Worm (Caenorhabditis elegans) whole organism, L1 larva: ENCODE data around the gene col-84.

Experiments
- C16A3.4 ChIP-seq: fragments of 150-350 bp; optimal IDR thresholded peaks from 2 replicates; lab custom pipeline; 2014; ENCODE audit warnings: missing biosample characterization, missing genetic modification characterization
- Y116A8C.19 ChIP-seq: sonication (generic microtip); optimal IDR thresholded peaks from 2 replicates; lab custom pipeline; 2016; ENCODE audit warnings: missing compliant biosample characterization, missing genetic modification characterization, borderline replicate concordance
- alr-1 ChIP-seq: fragments of 200-800 bp; sonication (Bioruptor generic); optimal IDR thresholded peaks from 2 replicates; lab custom pipeline; 2018; ENCODE audit warnings: borderline replicate concordance, mild to moderate bottlenecking, missing genetic modification characterization, missing compliant biosample characterization
- ama-1 ChIP-seq: fragments of 150-350 bp; optimal IDR thresholded peaks from 2 replicates; lab custom pipeline; 2014
- blmp-1 ChIP-seq: fragments of 150-350 bp; optimal IDR thresholded peaks from 2 replicates; lab custom pipeline; 2014; ENCODE audit warnings: missing biosample characterization, missing genetic modification characterization
- ces-1 ChIP-seq: fragments of 150-350 bp; optimal IDR thresholded peaks from 2 replicates; lab custom pipeline; 2014; ENCODE audit warnings: missing biosample characterization, missing genetic modification reagents, missing genetic modification characterization
- dsc-1 ChIP-seq: sonication (generic microtip); optimal IDR thresholded peaks from 2 replicates; lab custom pipeline; 2016; ENCODE audit warnings: mild to moderate bottlenecking, missing genetic modification characterization, missing compliant biosample characterization
- efl-1 ChIP-seq, 4 experiments: fragments of 150-350 bp; optimal IDR thresholded peaks in 3 of 4; peaks in 1 of 4; 1 replicate in 1 of 4; 2 replicates in 3 of 4; lab custom pipeline; 2014; ENCODE audit warnings: missing biosample characterization in 2 of 4, missing genetic modification characterization in 2 of 4, missing genetic modification reagents in 2 of 4
- egl-13 ChIP-seq: sonication (generic microtip); optimal IDR thresholded peaks from 2 replicates; lab custom pipeline; 2016; ENCODE audit warnings: missing genotype, missing genetic modification reagents, missing genetic modification characterization, missing compliant biosample characterization
- elt-2 ChIP-seq: sonication (generic microtip); optimal IDR thresholded peaks from 2 replicates; lab custom pipeline; 2016; ENCODE audit warnings: missing genetic modification characterization, mild to moderate bottlenecking, inconsistent platforms, missing compliant biosample characterization, missing genetic modification reagents
- elt-3 ChIP-seq, 6 experiments: fragments of 150-350 bp in 1 of 6; sonication (generic microtip); optimal IDR thresholded peaks; 2 replicates each; lab custom pipeline; 2017 to 2018; ENCODE audit warnings: missing biosample characterization in 6 of 6, missing genetic modification characterization in 6 of 6, inconsistent platforms in 1 of 6
- fkh-4 ChIP-seq: sonication (generic microtip); optimal IDR thresholded peaks from 2 replicates; lab custom pipeline; 2016; ENCODE audit warnings: missing compliant biosample characterization, missing genetic modification characterization, borderline replicate concordance
- fkh-8 ChIP-seq: sonication (generic microtip); optimal IDR thresholded peaks from 2 replicates; lab custom pipeline; 2016; ENCODE audit warnings: mild to moderate bottlenecking, missing genetic modification characterization, missing compliant biosample characterization
- fos-1 ChIP-seq: fragments of 150-350 bp; optimal IDR thresholded peaks from 2 replicates; lab custom pipeline; 2014; ENCODE audit warnings: missing biosample characterization, missing genetic modification characterization
- grh-1 ChIP-seq: fragments of 200-800 bp; sonication (Bioruptor generic); IDR thresholded peaks from 2 replicates; pipeline ENCODE4 v1.3.6; 2022; ENCODE audit warnings: missing genetic modification reagents, missing genetic modification characterization, missing compliant biosample characterization
- hpl-2 ChIP-seq: fragments of 150-350 bp; optimal IDR thresholded peaks from 2 replicates; lab custom pipeline; 2014; ENCODE audit warnings: missing biosample characterization, missing genetic modification reagents, missing genetic modification characterization
- isw-1 ChIP-seq: fragments of 200-800 bp; sonication (Bioruptor generic); IDR thresholded peaks from 2 replicates; pipeline ENCODE4 v1.3.6; 2022; ENCODE audit warnings: missing genetic modification characterization, missing compliant biosample characterization
- lin-14 ChIP-seq: fragments of 200-800 bp; sonication (Bioruptor generic); optimal IDR thresholded peaks from 2 replicates; lab custom pipeline; 2018; ENCODE audit warnings: mild to moderate bottlenecking, missing genetic modification characterization, moderate library complexity, missing compliant biosample characterization
- lin-35 ChIP-seq, 2 experiments: fragments of 150-350 bp; optimal IDR thresholded peaks; 2 replicates each; lab custom pipeline; 2014; ENCODE audit warnings: missing biosample characterization in 2 of 2, missing genetic modification characterization in 2 of 2, missing genetic modification reagents in 2 of 2
- lin-39 ChIP-seq: fragments of 150-350 bp; optimal IDR thresholded peaks from 2 replicates; lab custom pipeline; 2014; ENCODE audit warnings: missing biosample characterization, missing genetic modification reagents, missing genetic modification characterization
- lir-3 ChIP-seq: sonication (generic microtip); optimal IDR thresholded peaks from 2 replicates; lab custom pipeline; 2016; ENCODE audit warnings: mild to moderate bottlenecking, missing genetic modification characterization, moderate library complexity, missing compliant biosample characterization; ENCODE audit not compliant: poor library complexity
- lsy-2 ChIP-seq, 2 experiments: fragments of 150-350 bp; optimal IDR thresholded peaks; 2 replicates each; lab custom pipeline; 2014; ENCODE audit warnings: missing biosample characterization in 2 of 2, missing genetic modification characterization in 2 of 2
- mab-9 ChIP-seq: fragments of 200-800 bp; sonication (Bioruptor generic); IDR thresholded peaks from 2 replicates; pipeline ENCODE4 v1.3.6; 2022; ENCODE audit warnings: missing genetic modification reagents, missing genetic modification characterization, missing compliant biosample characterization
- mdl-1 ChIP-seq, 2 experiments: fragments of 150-350 bp; optimal IDR thresholded peaks; 2 replicates each; lab custom pipeline; 2014 to 2017; ENCODE audit warnings: missing biosample characterization in 2 of 2, missing genetic modification characterization in 2 of 2, inconsistent platforms in 1 of 2
- mef-2 ChIP-seq: fragments of 150-350 bp; optimal IDR thresholded peaks from 2 replicates; lab custom pipeline; 2014; ENCODE audit warnings: missing biosample characterization, missing genetic modification characterization
- nhr-11 ChIP-seq: fragments of 150-350 bp; optimal IDR thresholded peaks from 2 replicates; lab custom pipeline; 2014; ENCODE audit warnings: missing biosample characterization, missing genetic modification characterization
- nhr-12 ChIP-seq: sonication (generic microtip); optimal IDR thresholded peaks from 2 replicates; lab custom pipeline; 2017; ENCODE audit warnings: missing biosample characterization, missing genetic modification characterization
- nhr-19 ChIP-seq: fragments of 200-800 bp; sonication (Bioruptor generic); conservative IDR thresholded peaks from 2 replicates; pipeline ENCODE4 v1.3.6; 2022; ENCODE audit warnings: missing genetic modification characterization, missing compliant biosample characterization
- nhr-237 ChIP-seq: fragments of 150-350 bp; optimal IDR thresholded peaks from 2 replicates; lab custom pipeline; 2014; ENCODE audit warnings: missing biosample characterization, missing genetic modification characterization
- nhr-71 ChIP-seq: sonication (generic microtip); optimal IDR thresholded peaks from 2 replicates; lab custom pipeline; 2016; ENCODE audit warnings: mild to moderate bottlenecking, missing genetic modification characterization, moderate library complexity, missing compliant biosample characterization
- nhr-77 ChIP-seq: fragments of 150-350 bp; optimal IDR thresholded peaks from 2 replicates; lab custom pipeline; 2014; ENCODE audit warnings: missing biosample characterization, missing genetic modification characterization
- nhr-84 ChIP-seq: sonication (generic microtip); optimal IDR thresholded peaks from 2 replicates; lab custom pipeline; 2017; ENCODE audit warnings: missing biosample characterization, missing genetic modification characterization
- nhr-85 ChIP-seq: sonication (generic microtip); peaks from one replicate; lab custom pipeline; 2016; ENCODE audit warnings: missing genetic modification characterization, inconsistent platforms, missing compliant biosample characterization
- nhr-90 ChIP-seq: sonication (generic microtip); optimal IDR thresholded peaks from 2 replicates; lab custom pipeline; 2016; ENCODE audit warnings: mild to moderate bottlenecking, missing genetic modification characterization, missing compliant biosample characterization; ENCODE audit not compliant: poor library complexity
- pax-3 ChIP-seq: fragments of 200-800 bp; sonication (Bioruptor generic); optimal IDR thresholded peaks from 2 replicates; lab custom pipeline; 2018; ENCODE audit warnings: mild to moderate bottlenecking, missing genetic modification characterization, moderate library complexity, missing compliant biosample characterization
- rnt-1 ChIP-seq: sonication (generic microtip); optimal IDR thresholded peaks from 2 replicates; lab custom pipeline; 2016; ENCODE audit warnings: mild to moderate bottlenecking, missing genetic modification characterization, moderate library complexity, missing compliant biosample characterization
- skn-1 ChIP-seq: fragments of 150-350 bp; optimal IDR thresholded peaks from 2 replicates; lab custom pipeline; 2014; ENCODE audit warnings: missing biosample characterization, missing genetic modification characterization
- snu-23 ChIP-seq: sonication (generic microtip); optimal IDR thresholded peaks from 2 replicates; lab custom pipeline; 2016; ENCODE audit warnings: missing genetic modification characterization, missing compliant biosample characterization
- sox-4 ChIP-seq: sonication (generic microtip); optimal IDR thresholded peaks from 2 replicates; lab custom pipeline; 2016; ENCODE audit warnings: missing genetic modification characterization, missing compliant biosample characterization
- sptf-1 ChIP-seq: fragments of 150-350 bp; optimal IDR thresholded peaks from 2 replicates; lab custom pipeline; 2014; ENCODE audit warnings: missing biosample characterization, missing genetic modification characterization
- sup-37 ChIP-seq: fragments of 200-800 bp; sonication (Bioruptor generic); optimal IDR thresholded peaks from 2 replicates; lab custom pipeline; 2018; ENCODE audit warnings: mild to moderate bottlenecking, missing genetic modification characterization, missing compliant biosample characterization
- tbx-2 ChIP-seq: sonication (generic microtip); optimal IDR thresholded peaks from 2 replicates; lab custom pipeline; 2016; ENCODE audit warnings: missing genetic modification characterization, missing compliant biosample characterization
- tlp-1 ChIP-seq: fragments of 150-350 bp; optimal IDR thresholded peaks from 2 replicates; lab custom pipeline; 2014; ENCODE audit warnings: missing biosample characterization, missing genetic modification characterization
- unc-130 ChIP-seq: fragments of 150-350 bp; optimal IDR thresholded peaks from 2 replicates; lab custom pipeline; 2017; ENCODE audit warnings: missing biosample characterization, missing genetic modification characterization, inconsistent platforms
- unc-86 ChIP-seq: sonication (generic microtip); optimal IDR thresholded peaks from 2 replicates; lab custom pipeline; 2016; ENCODE audit warnings: missing genetic modification characterization, missing compliant biosample characterization
- zip-4 ChIP-seq: fragments of 200-800 bp; sonication (Bioruptor generic); optimal IDR thresholded peaks from 2 replicates; lab custom pipeline; 2018; ENCODE audit warnings: mild to moderate bottlenecking, missing genetic modification characterization, moderate library complexity, missing compliant biosample characterization
- ztf-11 ChIP-seq, 2 experiments: sonication (generic microtip); optimal IDR thresholded peaks; 2 replicates each; lab custom pipeline; 2016 to 2017; ENCODE audit warnings: missing genetic modification characterization in 2 of 2, missing biosample characterization in 1 of 2, missing compliant biosample characterization in 1 of 2

Gene col-84

ce11 chrII:11887724-11888123 is 19.4 kb downstream of the col-84 start:
- TF ChIP-seq nhr-19 (GFP tag; lab: Robert Waterston, UW) = no peak
- TF ChIP-seq efl-1 (optimal IDR thresholded peaks at IDR 0.05; lab: Kevin White, UChicago) = no peak
- peak in 1 of 2 experiments; percentile 17 for TF ChIP-seq efl-1 (GFP tag; optimal IDR thresholded peaks at IDR 0.05 in 1 of 2; lab: Kevin White, UChicago)
- no peak for TF ChIP-seq elt-2
- TF ChIP-seq hpl-2 (GFP tag; lab: Kevin White, UChicago) = no peak
- TF ChIP-seq tbx-2 = peak; percentile 25
- peak; percentile 45 for TF ChIP-seq unc-86 (tag; lab: Kevin White, UChicago)
- peak in 1 of 2 experiments; percentile 86 for TF ChIP-seq ztf-11 (tag; optimal IDR thresholded peaks at IDR 0.05; lab: Kevin White, UChicago)
- no peak for TF ChIP-seq tlp-1

DNA sequence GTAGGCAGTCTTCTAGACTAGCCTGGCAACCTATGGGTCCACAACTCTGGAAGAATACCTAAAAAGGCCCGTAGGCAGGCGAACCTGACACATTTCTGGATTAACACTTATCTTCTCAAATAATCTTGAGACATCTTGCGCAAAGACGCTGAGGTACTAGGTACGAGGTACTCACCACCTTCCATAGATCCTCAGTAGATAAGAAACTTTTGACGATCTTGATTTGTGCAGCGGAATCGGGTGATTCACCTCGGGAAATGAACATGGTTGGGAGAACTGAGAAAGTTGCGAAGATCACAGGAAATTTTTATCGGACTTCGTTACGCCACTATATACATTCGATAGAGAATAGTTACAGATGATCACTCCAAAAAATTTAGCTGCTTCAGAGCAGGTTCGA is 19.8 kb downstream of the col-84 start:
- TF ChIP-seq lin-14 (GFP tag; lab: Kevin White, UChicago) = peak; percentile 27
- TF ChIP-seq egl-13 (tag; lab: Kevin White, UChicago) = no peak
- peak; percentile 69 for TF ChIP-seq nhr-85 (tag; lab: Kevin White, UChicago)

ce11 chrII:11889420-11890075 is 21.2 kb downstream of the col-84 start:
- TF ChIP-seq grh-1 = no peak
- TF ChIP-seq sup-37 (GFP tag; lab: Kevin White, UChicago) = no peak
- no peak for TF ChIP-seq nhr-84 (tag; lab: Kevin White, UChicago)
- no peak for TF ChIP-seq nhr-237 (tag; lab: Kevin White, UChicago)
- peak in 1 of 2 experiments; percentile 43 for TF ChIP-seq lin-35 (GFP tag; optimal IDR thresholded peaks at IDR 0.05; lab: Kevin White, UChicago)
- no peak for TF ChIP-seq unc-130 (tag; lab: Kevin White, UChicago)
- no peak for TF ChIP-seq nhr-77
- TF ChIP-seq ama-1 (lab: Kevin White, UChicago) = no peak
- TF ChIP-seq pax-3 (tag; lab: Kevin White, UChicago) = no peak
- TF ChIP-seq tbx-2 = peak; percentile 2
- TF ChIP-seq sox-4 = no peak
- no peak for TF ChIP-seq fkh-4 (tag; lab: Kevin White, UChicago)
- peak; percentile 55 for TF ChIP-seq snu-23 (GFP tag; lab: Kevin White, UChicago)
- no peak for TF ChIP-seq alr-1 (tag; lab: Kevin White, UChicago)
- TF ChIP-seq lir-3 (tag; lab: Kevin White, UChicago) = no peak
- TF ChIP-seq sptf-1 (tag; lab: Kevin White, UChicago) = no peak
- TF ChIP-seq fkh-8 = no peak
- TF ChIP-seq blmp-1 (tag; lab: Kevin White, UChicago) = peak; percentile 83
- no peak for TF ChIP-seq fos-1
- TF ChIP-seq zip-4 (GFP tag; lab: Kevin White, UChicago) = no peak
- no peak for TF ChIP-seq nhr-12 (tag; lab: Kevin White, UChicago)
- TF ChIP-seq tlp-1 = no peak
- TF ChIP-seq elt-3 (tag; optimal IDR thresholded peaks at IDR 0.05; lab: Kevin White, UChicago) = no peak
- TF ChIP-seq nhr-11 (tag; lab: Kevin White, UChicago) = no peak
- TF ChIP-seq ces-1 (GFP tag; lab: Kevin White, UChicago) = no peak
- no peak for TF ChIP-seq egl-13 (tag; lab: Kevin White, UChicago)
- TF ChIP-seq nhr-71 (tag; lab: Kevin White, UChicago) = peak; percentile 18
- TF ChIP-seq rnt-1 (tag; lab: Kevin White, UChicago) = peak; percentile 24
- no peak for TF ChIP-seq Y116A8C.19 (tag; lab: Kevin White, UChicago)
- TF ChIP-seq lsy-2 (tag; optimal IDR thresholded peaks at IDR 0.05; lab: Kevin White, UChicago) = peak in 1 of 2 experiments; percentile 30
- TF ChIP-seq lin-14 (GFP tag; lab: Kevin White, UChicago) = no peak
- TF ChIP-seq nhr-19 (GFP tag; lab: Robert Waterston, UW) = 0 out of 2 replicates have a peak, but pooled peaks have one; percentile 7
- TF ChIP-seq mab-9 = no peak
- TF ChIP-seq mdl-1 (tag; optimal IDR thresholded peaks at IDR 0.05; lab: Kevin White, UChicago) = no peak
- TF ChIP-seq mef-2 (tag; lab: Kevin White, UChicago) = no peak
- no peak for TF ChIP-seq isw-1
- peak; percentile 26 for TF ChIP-seq C16A3.4 (tag; lab: Kevin White, UChicago)
- TF ChIP-seq lin-39 = no peak
- peak; percentile 33 for TF ChIP-seq nhr-90 (tag; lab: Kevin White, UChicago)
- TF ChIP-seq dsc-1 = no peak
- TF ChIP-seq skn-1 (tag; lab: Kevin White, UChicago) = no peak
